Worm (Caenorhabditis elegans): Measurements from ENCODE around the gene D1079.1.

ce11 chrX:4434577-4434976 lies 31.6 kb downstream of the D1079.1 start:
- no peak for TF ChIP-seq lsy-27 (tag; optimal IDR thresholded peaks at IDR 0.05; ENCODE audit: borderline replicate concordance, insufficient read depth)
- no peak for TF ChIP-seq sea-2 (GFP tag; IDR thresholded peaks at IDR 0.05)

All from whole organism, young adult.